Worm (Caenorhabditis elegans) whole organism, early embryonic: ENCODE results near the gene srx-54.

Experiments used
- B0310.2 ChIP-seq: sonication (generic microtip); optimal IDR thresholded peaks from 2 replicates; lab custom pipeline; 2016; ENCODE audit warnings: mild to moderate bottlenecking, missing genetic modification characterization, missing compliant biosample characterization
- ceh-36 ChIP-seq: sonication (generic microtip); optimal IDR thresholded peaks from 2 replicates; lab custom pipeline; 2016; ENCODE audit warnings: missing genetic modification characterization, inconsistent platforms, missing compliant biosample characterization
- hmg-4 ChIP-seq: fragments of 200-800 bp; sonication (Bioruptor generic); optimal IDR thresholded peaks from 2 replicates; lab custom pipeline; 2018; ENCODE audit warnings: mild to moderate bottlenecking, missing genetic modification characterization, missing compliant biosample characterization
- sea-1 ChIP-seq: fragments of 200-800 bp; sonication (Bioruptor generic); conservative IDR thresholded peaks from 2 replicates; pipeline ENCODE4 v1.3.6; 2022; ENCODE audit warnings: missing genetic modification characterization, missing compliant biosample characterization

DNA sequence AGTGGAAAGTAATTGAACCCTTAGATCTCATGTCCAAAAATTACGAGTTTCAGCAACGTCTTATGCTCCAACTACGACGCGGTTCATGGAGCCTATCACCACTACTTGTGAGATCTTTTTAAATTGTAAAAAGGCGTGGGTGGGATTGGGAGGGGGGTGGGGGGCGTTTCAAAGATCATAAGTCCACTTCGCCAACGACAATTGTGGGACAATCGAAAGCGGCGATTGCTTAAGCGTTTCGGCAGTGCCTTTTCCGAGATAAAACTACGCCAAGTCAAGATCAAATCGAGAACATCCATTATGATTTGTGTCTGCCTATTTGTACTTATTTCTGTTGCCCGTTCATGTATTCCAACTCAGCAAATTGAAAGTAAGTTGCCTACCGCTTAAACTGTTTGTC is 18.8 kb upstream of the srx-54 start, which contains the start of gene clec-239:
- no peak for TF ChIP-seq ceh-36
- TF ChIP-seq hmg-4: no peak
- TF ChIP-seq sea-1 (GFP tag; lab: Robert Waterston, UW): no peak
- no peak for TF ChIP-seq B0310.2 (tag; lab: Kevin White, UChicago)
